Worm (Caenorhabditis elegans): ENCODE results near the gene T09A5.4.

T09A5.4 gene

ce11 chrII:7825107-7825506 is 20.9 kb upstream of the T09A5.4 start, which contains the start of gene srw-62:
Gene srw-62, plus strand, starts transcription at chrII:7825407.
- TF ChIP-seq efl-1 (optimal IDR thresholded peaks at IDR 0.05): no peak
- no peak for TF ChIP-seq efl-1 (GFP tag; optimal IDR thresholded peaks at IDR 0.05 in 1 of 2)
- no peak for TF ChIP-seq nhr-77 (tag; optimal IDR thresholded peaks at IDR 0.05)
- no peak for TF ChIP-seq lir-3 (tag; optimal IDR thresholded peaks at IDR 0.05; ENCODE audit: poor library complexity)
- no peak for TF ChIP-seq aly-2 (tag; optimal IDR thresholded peaks at IDR 0.05)
- TF ChIP-seq zip-4 (GFP tag; optimal IDR thresholded peaks at IDR 0.05): no peak
- TF ChIP-seq mab-9 (GFP tag; IDR thresholded peaks at IDR 0.05): no peak
- TF ChIP-seq nhr-47 (tag; optimal IDR thresholded peaks at IDR 0.05): no peak
- no peak for TF ChIP-seq nhr-76 (tag; optimal IDR thresholded peaks at IDR 0.05)
- TF ChIP-seq ces-1 (GFP tag; optimal IDR thresholded peaks at IDR 0.05): no peak
- no peak for TF ChIP-seq fkh-10 (GFP tag; optimal IDR thresholded peaks at IDR 0.05)
- no peak for TF ChIP-seq zag-1 (tag; optimal IDR thresholded peaks at IDR 0.05)
- no peak for TF ChIP-seq alr-1 (tag; optimal IDR thresholded peaks at IDR 0.05; ENCODE audit: borderline replicate concordance)
- TF ChIP-seq ama-1 (optimal IDR thresholded peaks at IDR 0.05): no peak
- no peak for TF ChIP-seq efl-3 (GFP tag; optimal IDR thresholded peaks at IDR 0.05)

DNA sequence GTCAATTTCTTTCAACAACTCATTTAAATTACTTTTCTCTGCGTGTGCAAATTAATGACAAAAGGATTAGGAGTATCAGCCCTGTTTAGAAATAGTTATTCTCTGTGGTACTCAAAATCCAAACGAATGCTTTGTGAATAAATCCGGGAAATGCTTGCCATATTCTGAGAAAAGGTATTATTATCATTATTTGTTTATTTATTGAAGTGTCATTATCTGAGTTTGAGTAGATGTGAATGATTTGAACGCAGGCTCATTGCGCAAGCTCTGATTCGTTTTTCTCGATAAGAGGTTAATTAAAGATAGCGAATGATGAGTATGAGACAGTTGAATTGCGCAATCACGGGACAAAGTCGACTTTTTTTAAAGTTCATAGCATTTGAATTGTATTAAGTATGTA is 18.1 kb upstream of the T09A5.4 start:
- TF ChIP-seq dsc-1 (tag; optimal IDR thresholded peaks at IDR 0.05): peak; percentile 83
- TF ChIP-seq unc-98 (GFP tag; IDR thresholded peaks at IDR 0.05): no peak
- peak; percentile 41 for TF ChIP-seq pax-3 (tag; optimal IDR thresholded peaks at IDR 0.05)

ce11 chrII:7829616-7830015 is 16.4 kb upstream of the T09A5.4 start:
- peak; percentile 3 for TF ChIP-seq dsc-1 (tag; optimal IDR thresholded peaks at IDR 0.05)
- TF ChIP-seq fkh-4 (tag; optimal IDR thresholded peaks at IDR 0.05; ENCODE audit: borderline replicate concordance): no peak

- TF ChIP-seq Y116A8C.19 (tag; optimal IDR thresholded peaks at IDR 0.05; ENCODE audit: borderline replicate concordance) (no peak), swsn-7 (tag; optimal IDR thresholded peaks at IDR 0.05) (no peak), vab-15 (tag; optimal IDR thresholded peaks at IDR 0.05) (no peak), dsc-1 (tag; optimal IDR thresholded peaks at IDR 0.05) (peak; percentile 46)
Observed at ce11 chrII:7832054-7832453, 13.9 kb upstream of the T09A5.4 start, which contains the start of gene T09A5.14. Gene T09A5.14, plus strand, starts transcription at chrII:7832354.

DNA sequence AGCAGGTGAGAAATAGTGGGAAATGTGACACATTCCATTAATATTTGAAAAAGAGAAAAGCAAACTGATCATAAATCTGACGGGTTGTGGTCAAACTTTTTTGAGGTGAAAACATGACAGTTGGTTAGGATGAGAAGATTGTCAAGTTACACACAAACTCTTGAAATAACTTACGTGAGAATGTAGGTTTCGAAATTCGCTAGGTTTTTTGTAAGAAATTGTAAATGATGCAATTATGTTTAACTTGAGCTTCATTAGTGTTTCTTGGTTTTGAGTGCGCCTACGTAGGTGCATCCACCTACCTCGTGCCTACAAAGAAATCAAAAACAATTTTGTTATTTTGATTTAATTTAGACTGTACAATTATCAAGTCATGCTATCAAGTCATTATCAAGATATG is 10.7 kb upstream of the T09A5.4 start, which contains the start of gene cex-2:
Gene cex-2 (minus strand): TSS at position 101 of the 400 bp plus-strand sequence.
- TF ChIP-seq nhr-12 (tag; optimal IDR thresholded peaks at IDR 0.05): no peak
- no peak for TF ChIP-seq zip-4 (GFP tag; optimal IDR thresholded peaks at IDR 0.05)
- TF ChIP-seq snpc-4 (tag; optimal IDR thresholded peaks at IDR 0.05): no peak
- TF ChIP-seq ztf-11 (tag; optimal IDR thresholded peaks at IDR 0.05): no peak
- no peak for TF ChIP-seq nhr-237 (tag; optimal IDR thresholded peaks at IDR 0.05)
- TF ChIP-seq nhr-47 (tag; optimal IDR thresholded peaks at IDR 0.05): no peak
- TF ChIP-seq nhr-84 (tag; optimal IDR thresholded peaks at IDR 0.05): no peak
- TF ChIP-seq efl-1 (optimal IDR thresholded peaks at IDR 0.05): no peak
- no peak for TF ChIP-seq efl-1 (GFP tag; optimal IDR thresholded peaks at IDR 0.05 in 1 of 2)
- TF ChIP-seq zag-1 (tag; optimal IDR thresholded peaks at IDR 0.05): no peak
- TF ChIP-seq lin-13 (GFP tag; optimal IDR thresholded peaks at IDR 0.05): no peak
- no peak for TF ChIP-seq hlh-17 (GFP tag; optimal IDR thresholded peaks at IDR 0.05; ENCODE audit: borderline replicate concordance)
- no peak for TF ChIP-seq grh-1 (GFP tag; IDR thresholded peaks at IDR 0.05)
- TF ChIP-seq lin-15B (tag; optimal IDR thresholded peaks at IDR 0.05): no peak

ce11 chrII:7836613-7837226 is 9.3 kb upstream of the T09A5.4 start:
- TF ChIP-seq jun-1 (tag; optimal IDR thresholded peaks at IDR 0.05) (no peak), vab-15 (tag; optimal IDR thresholded peaks at IDR 0.05) (peak; percentile 27), dpl-1 (GFP tag; optimal IDR thresholded peaks at IDR 0.05) (peak in 1 of 3 experiments; percentile 13), irx-1 (tag; optimal IDR thresholded peaks at IDR 0.05) (peak; percentile 14), mdl-1 (tag; optimal IDR thresholded peaks at IDR 0.05) (peak in 1 of 2 experiments; percentile 61), sup-37 (GFP tag; optimal IDR thresholded peaks at IDR 0.05) (peak; percentile 30), lir-3 (tag; optimal IDR thresholded peaks at IDR 0.05; ENCODE audit: poor library complexity) (peak; percentile 49), unc-98 (GFP tag; IDR thresholded peaks at IDR 0.05) (peak; percentile 60), efl-1 (optimal IDR thresholded peaks at IDR 0.05) (peak in 1 of 2 experiments; percentile 19), efl-1 (GFP tag; optimal IDR thresholded peaks at IDR 0.05 in 1 of 2) (no peak), lsy-2 (tag; optimal IDR thresholded peaks at IDR 0.05) (peak; percentile 55 to 69), unc-86 (tag; optimal IDR thresholded peaks at IDR 0.05) (no peak), zip-4 (GFP tag; optimal IDR thresholded peaks at IDR 0.05) (no peak), lin-39 (tag; optimal IDR thresholded peaks at IDR 0.05) (peak; percentile 88), snu-23 (GFP tag; optimal IDR thresholded peaks at IDR 0.05) (peak; percentile 63), rnt-1 (tag; optimal IDR thresholded peaks at IDR 0.05) (peak; percentile 89), nhr-47 (tag; optimal IDR thresholded peaks at IDR 0.05) (peak; percentile 47), nhr-85 (tag) (peak; percentile 36)
